Fruit fly (Drosophila melanogaster): ENCODE results near the gene PolE1.

The PolE1 gene

dm6 chr3R:23358565-23359138, 10.7 kb downstream of the PolE1 start, which contains the start of gene RpS3:
TSS of gene RpS3 (plus strand) at chr3R:23358812.
- TF ChIP-seq CG13204 (GFP tag; optimal IDR thresholded peaks at IDR 0.05) (no peak), Ets98B (GFP tag; IDR thresholded peaks at IDR 0.05) (no peak; the same call in 1 of the 2 replicates), CG34367 (tag; optimal IDR thresholded peaks at IDR 0.05) (no peak), gl (tag; optimal IDR thresholded peaks at IDR 0.05) (peak; percentile 13), CG10348 (GFP tag; IDR thresholded peaks at IDR 0.05) (no peak), CG4496 (GFP tag; IDR thresholded peaks at IDR 0.05) (no peak), Pif1A (GFP tag; optimal IDR thresholded peaks at IDR 0.05) (no peak), rn (GFP tag; IDR thresholded peaks at IDR 0.05) (no peak), fd96Ca (GFP tag; IDR thresholded peaks at IDR 0.05) (no peak), CG32121 (GFP tag; IDR thresholded peaks at IDR 0.05) (no peak; the same call in 1 of the 2 replicates), Snoo (tag; optimal IDR thresholded peaks at IDR 0.05) (peak; percentile 18), Pif1B (GFP tag; optimal IDR thresholded peaks at IDR 0.05) (peak; percentile 13), CG8159 (tag; optimal IDR thresholded peaks at IDR 0.05) (peak; percentile 16), CG12605 (GFP tag; IDR thresholded peaks at IDR 0.05) (no peak), EcR (GFP tag; optimal IDR thresholded peaks at IDR 0.05) (no peak)

- TF ChIP-seq D1 (tag; optimal IDR thresholded peaks at IDR 0.05) (no peak), CG34367 (tag; optimal IDR thresholded peaks at IDR 0.05) (no peak), CG17806 (tag; optimal IDR thresholded peaks at IDR 0.05) (no peak), gl (tag; optimal IDR thresholded peaks at IDR 0.05) (no peak), CG4496 (GFP tag; IDR thresholded peaks at IDR 0.05) (no peak), CG8159 (tag; optimal IDR thresholded peaks at IDR 0.05) (no peak), Pif1B (GFP tag; optimal IDR thresholded peaks at IDR 0.05) (no peak), CG8301 (tag; optimal IDR thresholded peaks at IDR 0.05) (no peak)
Measured at dm6 chr3R:23359420-23359819, 11.5 kb downstream of the PolE1 start.

dm6 chr3R:23360356-23360755, 12.4 kb downstream of the PolE1 start:
- TF ChIP-seq Snoo (tag; optimal IDR thresholded peaks at IDR 0.05): no peak
- TF ChIP-seq CG9948 (tag; optimal IDR thresholded peaks at IDR 0.05): no peak
- no peak for TF ChIP-seq CG14655 (GFP tag; optimal IDR thresholded peaks at IDR 0.05)
- no peak for TF ChIP-seq rn (GFP tag; IDR thresholded peaks at IDR 0.05)
- no peak for TF ChIP-seq CG32121 (GFP tag; IDR thresholded peaks at IDR 0.05)
- peak; percentile 23 for TF ChIP-seq EcR (GFP tag; optimal IDR thresholded peaks at IDR 0.05)

dm6 chr3R:23363515-23364124, 15.7 kb downstream of the PolE1 start, which contains the start of gene CG4408:
TSS of gene CG4408 (minus strand) at chr3R:23363574.
- TF ChIP-seq CG8301 (tag; optimal IDR thresholded peaks at IDR 0.05) (peak; percentile 73), Pif1A (GFP tag; optimal IDR thresholded peaks at IDR 0.05) (peak; percentile 67), CG10348 (GFP tag; IDR thresholded peaks at IDR 0.05) (no peak), CG34367 (tag; optimal IDR thresholded peaks at IDR 0.05) (peak; percentile 56), Pif1B (GFP tag; optimal IDR thresholded peaks at IDR 0.05) (no peak), D1 (tag; optimal IDR thresholded peaks at IDR 0.05) (no peak), fd96Ca (GFP tag; IDR thresholded peaks at IDR 0.05) (peak; percentile 59; the same call in 1 of the 3 replicates), CG9948 (tag; optimal IDR thresholded peaks at IDR 0.05) (peak; percentile 72), CG13204 (GFP tag; optimal IDR thresholded peaks at IDR 0.05) (no peak), gl (tag; optimal IDR thresholded peaks at IDR 0.05) (peak; percentile 34), CG32121 (GFP tag; IDR thresholded peaks at IDR 0.05) (peak; percentile 56; the same call in 1 of the 2 replicates), EcR (GFP tag; optimal IDR thresholded peaks at IDR 0.05) (peak; percentile 80), Snoo (tag; optimal IDR thresholded peaks at IDR 0.05) (peak; percentile 81), Ets98B (GFP tag; IDR thresholded peaks at IDR 0.05) (peak; percentile 82), rn (GFP tag; IDR thresholded peaks at IDR 0.05) (peak; percentile 32; the same call in 1 of the 2 replicates), CG12605 (GFP tag; IDR thresholded peaks at IDR 0.05) (peak; percentile 67), CG14655 (GFP tag; optimal IDR thresholded peaks at IDR 0.05) (peak; percentile 81), CG15710 (tag; optimal IDR thresholded peaks at IDR 0.05) (peak; percentile 74), CG4496 (GFP tag; IDR thresholded peaks at IDR 0.05) (peak; percentile 81), CG17806 (tag; optimal IDR thresholded peaks at IDR 0.05) (peak; percentile 74), CG8159 (tag; optimal IDR thresholded peaks at IDR 0.05) (peak; percentile 83)

DNA sequence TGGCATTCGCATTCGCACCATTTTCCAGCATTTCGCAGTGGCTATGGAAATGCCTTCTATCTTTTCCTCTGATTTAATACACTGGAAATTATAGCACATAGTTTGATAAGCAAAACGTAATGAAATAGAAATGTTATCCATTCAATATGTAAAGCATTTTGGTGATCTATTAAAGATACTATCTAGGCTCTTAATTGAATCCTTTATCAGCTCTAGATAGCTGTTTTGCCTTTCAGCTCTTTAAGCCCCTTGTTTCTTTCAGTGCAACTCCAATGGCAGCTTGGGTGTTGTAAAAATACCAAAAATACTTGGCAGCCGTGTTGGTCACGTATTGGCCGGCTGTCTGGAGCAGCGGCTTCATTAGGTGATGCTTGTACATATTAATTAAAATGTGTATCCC, 17.1 kb downstream of the PolE1 start:
- TF ChIP-seq CG8159 (tag; optimal IDR thresholded peaks at IDR 0.05): no peak
- no peak for TF ChIP-seq CG15710 (tag; optimal IDR thresholded peaks at IDR 0.05)
- no peak for TF ChIP-seq rn (GFP tag; IDR thresholded peaks at IDR 0.05)
- no peak for TF ChIP-seq Snoo (tag; optimal IDR thresholded peaks at IDR 0.05)
- no peak for TF ChIP-seq CG9948 (tag; optimal IDR thresholded peaks at IDR 0.05)
- no peak for TF ChIP-seq gl (tag; optimal IDR thresholded peaks at IDR 0.05)
- no peak for TF ChIP-seq CG13204 (GFP tag; optimal IDR thresholded peaks at IDR 0.05)
- TF ChIP-seq CG17806 (tag; optimal IDR thresholded peaks at IDR 0.05): no peak
- TF ChIP-seq CG14655 (GFP tag; optimal IDR thresholded peaks at IDR 0.05): peak; percentile 17
- peak; percentile 58 for TF ChIP-seq CG8301 (tag; optimal IDR thresholded peaks at IDR 0.05)
- peak; percentile 18 for TF ChIP-seq Pif1A (GFP tag; optimal IDR thresholded peaks at IDR 0.05)
- TF ChIP-seq CG32121 (GFP tag; IDR thresholded peaks at IDR 0.05): peak; percentile 11; the same call in 1 of the 2 replicates
- TF ChIP-seq Pif1B (GFP tag; optimal IDR thresholded peaks at IDR 0.05): no peak
- TF ChIP-seq Ets98B (GFP tag; IDR thresholded peaks at IDR 0.05): peak; percentile 50; the same call in 1 of the 2 replicates
- TF ChIP-seq CG4496 (GFP tag; IDR thresholded peaks at IDR 0.05): peak; percentile 69; the same call in 2 of the 3 replicates
- 0 out of 2 replicates have a peak, but pooled peaks have one; percentile 12 for TF ChIP-seq CG12605 (GFP tag; IDR thresholded peaks at IDR 0.05)
- TF ChIP-seq EcR (GFP tag; optimal IDR thresholded peaks at IDR 0.05): no peak
- no peak for TF ChIP-seq CG10348 (GFP tag; IDR thresholded peaks at IDR 0.05)

Measured in whole organism, pupa.